Worm (Caenorhabditis elegans) whole organism, midembryonic: Measurements from ENCODE around the gene F38H4.4.

Experiments used
- cog-1 ChIP-seq: sonication (generic microtip); optimal IDR thresholded peaks from 2 replicates; lab custom pipeline; 2016; ENCODE audit warnings: missing genetic modification characterization, missing compliant biosample characterization
- flt-1 ChIP-seq: fragments of 200-800 bp; sonication (Bioruptor generic); IDR thresholded peaks from 2 replicates; pipeline ENCODE4 v1.3.6; 2022; ENCODE audit warnings: missing genetic modification characterization, missing compliant biosample characterization
- ref-1 ChIP-seq: fragments of 200-800 bp; sonication (Bioruptor generic); conservative IDR thresholded peaks from 2 replicates; pipeline ENCODE4 v1.3.6; 2022; ENCODE audit warnings: missing genetic modification reagents, missing genetic modification characterization, missing compliant biosample characterization
- tab-1 ChIP-seq: fragments of 200-800 bp; sonication (Bioruptor generic); IDR thresholded peaks from 2 replicates; pipeline ENCODE4 v1.3.6; 2022; ENCODE audit warnings: missing genetic modification characterization, missing compliant biosample characterization
- ztf-23 ChIP-seq: fragments of 200-800 bp; sonication (Bioruptor generic); IDR thresholded peaks from 2 replicates; pipeline ENCODE4 v1.3.6; 2022; ENCODE audit warnings: missing genetic modification reagents, missing genetic modification characterization, missing compliant biosample characterization
- ztf-29 ChIP-seq: fragments of 200-800 bp; sonication (Bioruptor generic); IDR thresholded peaks from 2 replicates; pipeline ENCODE4 v1.3.6; 2022; ENCODE audit warnings: missing genetic modification reagents, missing genetic modification characterization, missing compliant biosample characterization

ce11 chrIV:11897710-11898109 is 49.6 kb downstream of the F38H4.4 start:
- no peak for TF ChIP-seq flt-1 (GFP tag; lab: Robert Waterston, UW)
- TF ChIP-seq tab-1 (GFP tag; lab: Robert Waterston, UW) = no peak
- no peak for TF ChIP-seq cog-1
- TF ChIP-seq ref-1 (GFP tag; lab: Robert Waterston, UW) = no peak
- TF ChIP-seq ztf-29 (GFP tag; lab: Robert Waterston, UW) = no peak
- no peak for TF ChIP-seq ztf-23 (GFP tag; lab: Robert Waterston, UW)
